Worm (Caenorhabditis elegans) whole organism, L1 larva: ENCODE results near the gene fbxl-1.

ENCODE experiments used
- C16A3.4 ChIP-seq: fragments of 150-350 bp; optimal IDR thresholded peaks from 2 replicates; lab custom pipeline; 2014; ENCODE audit warnings: missing biosample characterization, missing genetic modification characterization
- C34B4.2 ChIP-seq: sonication (generic microtip); optimal IDR thresholded peaks from 2 replicates; lab custom pipeline; 2017; ENCODE audit warnings: mild to moderate bottlenecking, missing genetic modification characterization, missing compliant biosample characterization
- F16B12.6 ChIP-seq: fragments of 150-350 bp; optimal IDR thresholded peaks from 2 replicates; lab custom pipeline; 2014; ENCODE audit warnings: missing biosample characterization, missing genetic modification characterization
- Y116A8C.19 ChIP-seq: sonication (generic microtip); optimal IDR thresholded peaks from 2 replicates; lab custom pipeline; 2016; ENCODE audit warnings: missing compliant biosample characterization, missing genetic modification characterization, borderline replicate concordance
- aha-1 ChIP-seq: fragments of 150-350 bp; optimal IDR thresholded peaks from 2 replicates; lab custom pipeline; 2014; ENCODE audit warnings: missing biosample characterization, missing genetic modification characterization
- alr-1 ChIP-seq: fragments of 200-800 bp; sonication (Bioruptor generic); optimal IDR thresholded peaks from 2 replicates; lab custom pipeline; 2018; ENCODE audit warnings: borderline replicate concordance, mild to moderate bottlenecking, missing genetic modification characterization, missing compliant biosample characterization
- ama-1 ChIP-seq: fragments of 150-350 bp; optimal IDR thresholded peaks from 2 replicates; lab custom pipeline; 2014
- blmp-1 ChIP-seq: fragments of 150-350 bp; optimal IDR thresholded peaks from 2 replicates; lab custom pipeline; 2014; ENCODE audit warnings: missing biosample characterization, missing genetic modification characterization
- ceh-90 ChIP-seq: sonication (generic microtip); optimal IDR thresholded peaks from 2 replicates; lab custom pipeline; 2016; ENCODE audit warnings: missing genetic modification characterization, missing compliant biosample characterization
- dpl-1 ChIP-seq, 3 experiments: fragments of 150-350 bp in 2 of 3; sonication (generic microtip) in 1 of 3; optimal IDR thresholded peaks; 2 replicates each; lab custom pipeline; 2014 to 2017; ENCODE audit warnings: missing biosample characterization in 3 of 3, missing genetic modification characterization in 3 of 3, missing genetic modification reagents in 3 of 3
- dsc-1 ChIP-seq: sonication (generic microtip); optimal IDR thresholded peaks from 2 replicates; lab custom pipeline; 2016; ENCODE audit warnings: mild to moderate bottlenecking, missing genetic modification characterization, missing compliant biosample characterization
- efl-1 ChIP-seq, 4 experiments: fragments of 150-350 bp; optimal IDR thresholded peaks in 3 of 4; peaks in 1 of 4; 1 replicate in 1 of 4; 2 replicates in 3 of 4; lab custom pipeline; 2014; ENCODE audit warnings: missing biosample characterization in 2 of 4, missing genetic modification characterization in 2 of 4, missing genetic modification reagents in 2 of 4
- ets-5 ChIP-seq: fragments of 200-800 bp; sonication (Bioruptor generic); IDR thresholded peaks from 2 replicates; pipeline ENCODE4 v1.3.6; 2022; ENCODE audit warnings: missing genetic modification characterization, missing compliant biosample characterization
- fkh-8 ChIP-seq: sonication (generic microtip); optimal IDR thresholded peaks from 2 replicates; lab custom pipeline; 2016; ENCODE audit warnings: mild to moderate bottlenecking, missing genetic modification characterization, missing compliant biosample characterization
- fos-1 ChIP-seq: fragments of 150-350 bp; optimal IDR thresholded peaks from 2 replicates; lab custom pipeline; 2014; ENCODE audit warnings: missing biosample characterization, missing genetic modification characterization
- hlh-4 ChIP-seq: sonication (generic microtip); optimal IDR thresholded peaks from 2 replicates; lab custom pipeline; 2016; ENCODE audit warnings: mild to moderate bottlenecking, missing genetic modification characterization, missing compliant biosample characterization
- hpl-2 ChIP-seq: fragments of 150-350 bp; optimal IDR thresholded peaks from 2 replicates; lab custom pipeline; 2014; ENCODE audit warnings: missing biosample characterization, missing genetic modification reagents, missing genetic modification characterization
- isw-1 ChIP-seq: fragments of 200-800 bp; sonication (Bioruptor generic); IDR thresholded peaks from 2 replicates; pipeline ENCODE4 v1.3.6; 2022; ENCODE audit warnings: missing genetic modification characterization, missing compliant biosample characterization
- jun-1 ChIP-seq: fragments of 150-350 bp; optimal IDR thresholded peaks from 2 replicates; lab custom pipeline; 2014; ENCODE audit warnings: missing biosample characterization, missing genetic modification reagents, missing genetic modification characterization
- lin-13 ChIP-seq: fragments of 150-350 bp; optimal IDR thresholded peaks from 2 replicates; lab custom pipeline; 2014; ENCODE audit warnings: missing biosample characterization, missing genetic modification reagents, missing genetic modification characterization
- lin-15B ChIP-seq: fragments of 150-350 bp; sonication (generic microtip); optimal IDR thresholded peaks from 3 replicates; lab custom pipeline; 2014; ENCODE audit warnings: missing biosample characterization, missing genetic modification characterization
- lin-35 ChIP-seq, 2 experiments: fragments of 150-350 bp; optimal IDR thresholded peaks; 2 replicates each; lab custom pipeline; 2014; ENCODE audit warnings: missing biosample characterization in 2 of 2, missing genetic modification characterization in 2 of 2, missing genetic modification reagents in 2 of 2
- lsy-2 ChIP-seq, 2 experiments: fragments of 150-350 bp; optimal IDR thresholded peaks; 2 replicates each; lab custom pipeline; 2014; ENCODE audit warnings: missing biosample characterization in 2 of 2, missing genetic modification characterization in 2 of 2
- mab-9 ChIP-seq: fragments of 200-800 bp; sonication (Bioruptor generic); IDR thresholded peaks from 2 replicates; pipeline ENCODE4 v1.3.6; 2022; ENCODE audit warnings: missing genetic modification reagents, missing genetic modification characterization, missing compliant biosample characterization
- nhr-11 ChIP-seq: fragments of 150-350 bp; optimal IDR thresholded peaks from 2 replicates; lab custom pipeline; 2014; ENCODE audit warnings: missing biosample characterization, missing genetic modification characterization
- nhr-19 ChIP-seq: fragments of 200-800 bp; sonication (Bioruptor generic); conservative IDR thresholded peaks from 2 replicates; pipeline ENCODE4 v1.3.6; 2022; ENCODE audit warnings: missing genetic modification characterization, missing compliant biosample characterization
- nhr-28 ChIP-seq: fragments of 150-350 bp; optimal IDR thresholded peaks from 2 replicates; lab custom pipeline; 2014; ENCODE audit warnings: missing biosample characterization, missing genetic modification characterization
- nhr-47 ChIP-seq: sonication (generic microtip); optimal IDR thresholded peaks from 2 replicates; lab custom pipeline; 2016; ENCODE audit warnings: mild to moderate bottlenecking, missing genetic modification characterization, moderate library complexity, missing compliant biosample characterization
- nhr-71 ChIP-seq: sonication (generic microtip); optimal IDR thresholded peaks from 2 replicates; lab custom pipeline; 2016; ENCODE audit warnings: mild to moderate bottlenecking, missing genetic modification characterization, moderate library complexity, missing compliant biosample characterization
- nhr-77 ChIP-seq: fragments of 150-350 bp; optimal IDR thresholded peaks from 2 replicates; lab custom pipeline; 2014; ENCODE audit warnings: missing biosample characterization, missing genetic modification characterization
- nhr-84 ChIP-seq: sonication (generic microtip); optimal IDR thresholded peaks from 2 replicates; lab custom pipeline; 2017; ENCODE audit warnings: missing biosample characterization, missing genetic modification characterization
- nhr-85 ChIP-seq: sonication (generic microtip); peaks from one replicate; lab custom pipeline; 2016; ENCODE audit warnings: missing genetic modification characterization, inconsistent platforms, missing compliant biosample characterization
- nhr-90 ChIP-seq: sonication (generic microtip); optimal IDR thresholded peaks from 2 replicates; lab custom pipeline; 2016; ENCODE audit warnings: mild to moderate bottlenecking, missing genetic modification characterization, missing compliant biosample characterization; ENCODE audit not compliant: poor library complexity
- pax-3 ChIP-seq: fragments of 200-800 bp; sonication (Bioruptor generic); optimal IDR thresholded peaks from 2 replicates; lab custom pipeline; 2018; ENCODE audit warnings: mild to moderate bottlenecking, missing genetic modification characterization, moderate library complexity, missing compliant biosample characterization
- skn-1 ChIP-seq: fragments of 150-350 bp; optimal IDR thresholded peaks from 2 replicates; lab custom pipeline; 2014; ENCODE audit warnings: missing biosample characterization, missing genetic modification characterization
- snpc-4 ChIP-seq: fragments of 150-350 bp; optimal IDR thresholded peaks from 2 replicates; lab custom pipeline; 2014; ENCODE audit warnings: missing biosample characterization, missing genetic modification characterization
- snu-23 ChIP-seq: sonication (generic microtip); optimal IDR thresholded peaks from 2 replicates; lab custom pipeline; 2016; ENCODE audit warnings: missing genetic modification characterization, missing compliant biosample characterization
- swsn-7 ChIP-seq: sonication (generic microtip); optimal IDR thresholded peaks from 2 replicates; lab custom pipeline; 2016; ENCODE audit warnings: missing genetic modification characterization, missing compliant biosample characterization
- tlp-1 ChIP-seq: fragments of 150-350 bp; optimal IDR thresholded peaks from 2 replicates; lab custom pipeline; 2014; ENCODE audit warnings: missing biosample characterization, missing genetic modification characterization
- unc-130 ChIP-seq: fragments of 150-350 bp; optimal IDR thresholded peaks from 2 replicates; lab custom pipeline; 2017; ENCODE audit warnings: missing biosample characterization, missing genetic modification characterization, inconsistent platforms
- unc-30 ChIP-seq: sonication (generic microtip); optimal IDR thresholded peaks from 2 replicates; lab custom pipeline; 2017; ENCODE audit warnings: missing biosample characterization, missing genetic modification characterization
- unc-86 ChIP-seq: sonication (generic microtip); optimal IDR thresholded peaks from 2 replicates; lab custom pipeline; 2016; ENCODE audit warnings: missing genetic modification characterization, missing compliant biosample characterization
- vab-15 ChIP-seq: sonication (generic microtip); optimal IDR thresholded peaks from 2 replicates; lab custom pipeline; 2017; ENCODE audit warnings: missing genotype, mild to moderate bottlenecking, missing genetic modification characterization, missing compliant biosample characterization
- ztf-4 ChIP-seq: fragments of 150-350 bp; optimal IDR thresholded peaks from 2 replicates; lab custom pipeline; 2014; ENCODE audit warnings: missing biosample characterization, missing genetic modification characterization

fbxl-1 gene

ce11 chrIII:8242809-8243208 is 15.2 kb downstream of the fbxl-1 start, which contains the start of gene C02F5.12 (continued):
- TF ChIP-seq skn-1 (tag; lab: Kevin White, UChicago): no peak
- TF ChIP-seq dsc-1 (tag; lab: Kevin White, UChicago): no peak
- no peak for TF ChIP-seq vab-15 (tag; lab: Kevin White, UChicago)
- no peak for TF ChIP-seq ceh-90 (tag; lab: Kevin White, UChicago)
- TF ChIP-seq lin-35 (GFP tag; optimal IDR thresholded peaks at IDR 0.05; lab: Kevin White, UChicago): peak in 1 of 2 experiments; percentile 21
- no peak for TF ChIP-seq nhr-77
- no peak for TF ChIP-seq nhr-11 (tag; lab: Kevin White, UChicago)
- no peak for TF ChIP-seq aha-1
- TF ChIP-seq nhr-84 (tag; lab: Kevin White, UChicago): no peak
- TF ChIP-seq unc-86 (tag; lab: Kevin White, UChicago): no peak
- peak in 1 of 2 experiments; percentile 3 for TF ChIP-seq efl-1 (optimal IDR thresholded peaks at IDR 0.05; lab: Kevin White, UChicago)
- TF ChIP-seq efl-1 (GFP tag; optimal IDR thresholded peaks at IDR 0.05 in 1 of 2; lab: Kevin White, UChicago): no peak
- no peak for TF ChIP-seq pax-3 (tag; lab: Kevin White, UChicago)
- TF ChIP-seq nhr-90 (tag; lab: Kevin White, UChicago): peak; percentile 15
- TF ChIP-seq unc-30 (tag; lab: Kevin White, UChicago): no peak
- TF ChIP-seq blmp-1: peak; percentile 64
- no peak for TF ChIP-seq ets-5 (GFP tag; lab: Robert Waterston, UW)
- no peak for TF ChIP-seq isw-1 (GFP tag; lab: Robert Waterston, UW)
- no peak for TF ChIP-seq lin-15B (tag; lab: Kevin White, UChicago)
- TF ChIP-seq hpl-2 (GFP tag; lab: Kevin White, UChicago): no peak
- no peak for TF ChIP-seq C34B4.2 (tag; lab: Kevin White, UChicago)
- TF ChIP-seq alr-1: no peak
- no peak for TF ChIP-seq hlh-4 (tag; lab: Kevin White, UChicago)
- no peak for TF ChIP-seq jun-1 (tag; lab: Kevin White, UChicago)
- TF ChIP-seq ama-1 (lab: Kevin White, UChicago): no peak
- no peak for TF ChIP-seq nhr-19 (GFP tag; lab: Robert Waterston, UW)
- no peak for TF ChIP-seq mab-9 (GFP tag; lab: Robert Waterston, UW)
- TF ChIP-seq lsy-2 (tag; optimal IDR thresholded peaks at IDR 0.05; lab: Kevin White, UChicago): peak; percentile 11 to 32
- TF ChIP-seq snu-23: peak; percentile 39
- TF ChIP-seq nhr-71: peak; percentile 51

- TF ChIP-seq snpc-4 (tag; lab: Kevin White, UChicago): no peak
- peak; percentile 23 for TF ChIP-seq snu-23
- no peak for TF ChIP-seq unc-30 (tag; lab: Kevin White, UChicago)
- peak; percentile 22 to 64 for TF ChIP-seq lsy-2 (tag; optimal IDR thresholded peaks at IDR 0.05; lab: Kevin White, UChicago)
- no peak for TF ChIP-seq nhr-11 (tag; lab: Kevin White, UChicago)
- TF ChIP-seq skn-1 (tag; lab: Kevin White, UChicago): peak; percentile 59
- TF ChIP-seq unc-130 (tag; lab: Kevin White, UChicago): peak; percentile 29
- peak; percentile 25 to 50 for TF ChIP-seq lin-35 (GFP tag; optimal IDR thresholded peaks at IDR 0.05; lab: Kevin White, UChicago)
- peak; percentile 42 to 56 for TF ChIP-seq efl-1 (optimal IDR thresholded peaks at IDR 0.05; lab: Kevin White, UChicago)
- TF ChIP-seq efl-1 (GFP tag; optimal IDR thresholded peaks at IDR 0.05 in 1 of 2; lab: Kevin White, UChicago): peak; percentile 44 to 72
- TF ChIP-seq unc-86 (tag; lab: Kevin White, UChicago): no peak
- TF ChIP-seq dpl-1 (GFP tag; optimal IDR thresholded peaks at IDR 0.05; lab: Kevin White, UChicago): peak in 2 of 3 experiments; percentile 37 to 40
- TF ChIP-seq nhr-47 (tag; lab: Kevin White, UChicago): peak; percentile 0
- TF ChIP-seq nhr-71: peak; percentile 24
- TF ChIP-seq F16B12.6 (tag; lab: Kevin White, UChicago): peak; percentile 85
Observed at ce11 chrIII:8244052-8244451, 16.4 kb downstream of the fbxl-1 start, which contains the start of the genes pbs-6 and cids-1. pbs-6 (minus strand) TSS chrIII:8244092. cids-1 (plus strand) TSS chrIII:8244445.

ce11 chrIII:8245591-8245990 is 18.0 kb downstream of the fbxl-1 start, which contains the start of gene C02F5.3:
C02F5.3 (plus strand) TSS chrIII:8245891.
- TF ChIP-seq fkh-8 (tag; lab: Kevin White, UChicago): no peak
- no peak for TF ChIP-seq ztf-4 (tag; lab: Kevin White, UChicago)
- TF ChIP-seq tlp-1: no peak
- no peak for TF ChIP-seq nhr-28 (tag; lab: Kevin White, UChicago)
- no peak for TF ChIP-seq dpl-1 (GFP tag; optimal IDR thresholded peaks at IDR 0.05; lab: Kevin White, UChicago)
- TF ChIP-seq nhr-85: no peak
- TF ChIP-seq lin-13: no peak
- no peak for TF ChIP-seq nhr-84 (tag; lab: Kevin White, UChicago)
- TF ChIP-seq nhr-77: no peak
- no peak for TF ChIP-seq C16A3.4 (tag; lab: Kevin White, UChicago)
- no peak for TF ChIP-seq unc-30 (tag; lab: Kevin White, UChicago)
- no peak for TF ChIP-seq Y116A8C.19 (tag; lab: Kevin White, UChicago)
- TF ChIP-seq fos-1 (tag; lab: Kevin White, UChicago): no peak
- no peak for TF ChIP-seq swsn-7 (tag; lab: Kevin White, UChicago)
- TF ChIP-seq, all 84 proteins: peak for 0
